Worm (Caenorhabditis elegans) whole organism, young adult: ENCODE results near the gene srd-46.
"Not testable (repeated sequence)": the region's sequence is repeated elsewhere in the genome, so short reads cannot be mapped to it uniquely, and the experiment has no call there.

Experiments used
- B0261.1 ChIP-seq: sonication (generic microtip); optimal IDR thresholded peaks from 2 replicates; lab custom pipeline; 2016; ENCODE audit warnings: mild to moderate bottlenecking, missing genetic modification characterization, moderate library complexity, missing compliant biosample characterization
- D2030.7 ChIP-seq: fragments of 200-800 bp; sonication (Bioruptor generic); IDR thresholded peaks from 2 replicates; pipeline ENCODE4 v1.3.6; 2022; ENCODE audit warnings: missing genetic modification reagents, missing genetic modification characterization, missing compliant biosample characterization
- F22D6.2 ChIP-seq: sonication (generic microtip); optimal IDR thresholded peaks from 2 replicates; lab custom pipeline; 2016; ENCODE audit warnings: mild to moderate bottlenecking, missing genetic modification characterization, missing compliant biosample characterization
- F39B2.1 ChIP-seq: fragments of 200-800 bp; sonication (Bioruptor generic); IDR thresholded peaks from 2 replicates; pipeline ENCODE4 v1.3.6; 2022; ENCODE audit warnings: missing genetic modification reagents, missing genetic modification characterization, missing compliant biosample characterization
- F57A8.1 ChIP-seq: fragments of 200-800 bp; sonication (Bioruptor generic); optimal IDR thresholded peaks from 2 replicates; lab custom pipeline; 2018; ENCODE audit warnings: mild to moderate bottlenecking, missing genetic modification characterization, moderate library complexity, missing compliant biosample characterization
- K11D2.4 ChIP-seq: fragments of 200-800 bp; sonication (Bioruptor generic); IDR thresholded peaks from 2 replicates; pipeline ENCODE4 v1.3.6; 2022; ENCODE audit warnings: missing genetic modification reagents, missing genetic modification characterization, missing compliant biosample characterization
- Y53F4B.3 ChIP-seq: fragments of 200-800 bp; sonication (Bioruptor generic); IDR thresholded peaks from 2 replicates; pipeline ENCODE4 v1.3.6; 2022; ENCODE audit warnings: missing genetic modification reagents, missing genetic modification characterization, missing compliant biosample characterization
- aptf-2 ChIP-seq: fragments of 200-800 bp; sonication (Bioruptor generic); conservative IDR thresholded peaks from 2 replicates; pipeline ENCODE4 v1.3.6; 2022; ENCODE audit warnings: missing genetic modification reagents, missing genetic modification characterization, missing compliant biosample characterization
- attf-3 ChIP-seq: fragments of 200-800 bp; sonication (Bioruptor generic); conservative IDR thresholded peaks from 2 replicates; pipeline ENCODE4 v1.3.6; 2022; ENCODE audit warnings: missing genetic modification reagents, missing genetic modification characterization, missing compliant biosample characterization
- attf-5 ChIP-seq: fragments of 200-800 bp; sonication (Bioruptor generic); optimal IDR thresholded peaks from 2 replicates; lab custom pipeline; 2018; ENCODE audit warnings: mild to moderate bottlenecking, missing genetic modification characterization, missing compliant biosample characterization
- ceh-27 ChIP-seq: fragments of 200-800 bp; sonication (Bioruptor generic); optimal IDR thresholded peaks from 2 replicates; lab custom pipeline; 2018; ENCODE audit warnings: mild to moderate bottlenecking, missing genetic modification characterization, moderate library complexity, missing compliant biosample characterization
- chd-7 ChIP-seq: sonication (generic microtip); optimal IDR thresholded peaks from 2 replicates; lab custom pipeline; 2016; ENCODE audit warnings: mild to moderate bottlenecking, missing genetic modification characterization, moderate library complexity, missing compliant biosample characterization
- efl-1 ChIP-seq: fragments of 150-350 bp; optimal IDR thresholded peaks from 2 replicates; lab custom pipeline; 2014; ENCODE audit warnings: missing biosample characterization, missing genetic modification reagents, missing genetic modification characterization
- fkh-3 ChIP-seq: sonication (generic microtip); optimal IDR thresholded peaks from 2 replicates; lab custom pipeline; 2016; ENCODE audit warnings: mild to moderate bottlenecking, missing genetic modification characterization, missing compliant biosample characterization
- gei-17 ChIP-seq: fragments of 200-800 bp; sonication (Bioruptor generic); optimal IDR thresholded peaks from 2 replicates; lab custom pipeline; 2018; ENCODE audit warnings: mild to moderate bottlenecking, missing genetic modification characterization, missing compliant biosample characterization
- hmg-1.2 ChIP-seq: fragments of 200-800 bp; sonication (Bioruptor generic); IDR thresholded peaks from 2 replicates; pipeline ENCODE4 v1.3.6; 2022; ENCODE audit warnings: missing genetic modification reagents, missing genetic modification characterization, missing compliant biosample characterization
- lag-1 ChIP-seq: fragments of 200-800 bp; sonication (Bioruptor generic); IDR thresholded peaks from 2 replicates; pipeline ENCODE4 v1.3.6; 2022; ENCODE audit warnings: missing genetic modification reagents, missing genetic modification characterization, missing compliant biosample characterization
- lin-26 ChIP-seq: fragments of 200-800 bp; sonication (Bioruptor generic); IDR thresholded peaks from 2 replicates; pipeline ENCODE4 v1.3.6; 2022; ENCODE audit warnings: missing genetic modification reagents, missing genetic modification characterization, missing compliant biosample characterization
- lin-35 ChIP-seq, 3 experiments: fragments of 150-350 bp in 2 of 3; sonication (generic microtip) in 1 of 3; optimal IDR thresholded peaks; 2 replicates each; lab custom pipeline; 2014 to 2018; ENCODE audit warnings: missing biosample characterization in 3 of 3, missing genetic modification characterization in 3 of 3, missing genetic modification reagents in 3 of 3
- lin-54 ChIP-seq: fragments of 200-800 bp; sonication (Bioruptor generic); optimal IDR thresholded peaks from 2 replicates; lab custom pipeline; 2018; ENCODE audit warnings: mild to moderate bottlenecking, missing genetic modification characterization, missing compliant biosample characterization
- madf-6 ChIP-seq: fragments of 200-800 bp; sonication (Bioruptor generic); IDR thresholded peaks from 2 replicates; pipeline ENCODE4 v1.3.6; 2022; ENCODE audit warnings: missing genetic modification reagents, missing genetic modification characterization, missing compliant biosample characterization
- madf-8 ChIP-seq: fragments of 200-800 bp; sonication (Bioruptor generic); conservative IDR thresholded peaks from 2 replicates; pipeline ENCODE4 v1.3.6; 2022; ENCODE audit warnings: missing genetic modification reagents, missing genetic modification characterization, missing compliant biosample characterization
- mxl-1 ChIP-seq: sonication (generic microtip); optimal IDR thresholded peaks from 2 replicates; lab custom pipeline; 2016; ENCODE audit warnings: missing genetic modification characterization, missing compliant biosample characterization
- rpc-1 ChIP-seq, 2 experiments: fragments of 150-350 bp in 1 of 2; sonication (generic microtip) in 1 of 2; optimal IDR thresholded peaks; 2 replicates each; lab custom pipeline; 2014 to 2018; ENCODE audit warnings: missing biosample characterization in 1 of 2, missing genetic modification characterization in 1 of 2, missing genetic modification reagents in 1 of 2, missing genotype in 1 of 2
- snpc-1.3 ChIP-seq: sonication (generic microtip); optimal IDR thresholded peaks from 2 replicates; lab custom pipeline; 2017; ENCODE audit warnings: missing genetic modification characterization, mild to moderate bottlenecking, missing compliant biosample characterization, antibody characterized with exemption, moderate library complexity, missing genotype, missing genetic modification reagents; ENCODE audit not compliant: insufficient read depth
- tbp1 ChIP-seq: fragments of 200-800 bp; sonication (Bioruptor generic); optimal IDR thresholded peaks from 2 replicates; lab custom pipeline; 2018; ENCODE audit warnings: mild to moderate bottlenecking, missing genetic modification characterization, missing compliant biosample characterization
- unc-62 ChIP-seq: fragments of 150-350 bp; optimal IDR thresholded peaks from 2 replicates; lab custom pipeline; 2014; ENCODE audit warnings: missing biosample characterization, missing genetic modification reagents, missing genetic modification characterization
- ztf-22 ChIP-seq: fragments of 200-800 bp; sonication (Bioruptor generic); optimal IDR thresholded peaks from 2 replicates; lab custom pipeline; 2018; ENCODE audit warnings: mild to moderate bottlenecking, missing genetic modification characterization, moderate library complexity, missing compliant biosample characterization
- ztf-28 ChIP-seq: fragments of 200-800 bp; sonication (Bioruptor generic); IDR thresholded peaks from 2 replicates; pipeline ENCODE4 v1.3.6; 2022; ENCODE audit warnings: missing genetic modification reagents, missing genetic modification characterization, missing compliant biosample characterization
- ztf-3 ChIP-seq: fragments of 200-800 bp; sonication (Bioruptor generic); optimal IDR thresholded peaks from 2 replicates; lab custom pipeline; 2018; ENCODE audit warnings: mild to moderate bottlenecking, missing genetic modification characterization, missing compliant biosample characterization

The srd-46 gene

DNA sequence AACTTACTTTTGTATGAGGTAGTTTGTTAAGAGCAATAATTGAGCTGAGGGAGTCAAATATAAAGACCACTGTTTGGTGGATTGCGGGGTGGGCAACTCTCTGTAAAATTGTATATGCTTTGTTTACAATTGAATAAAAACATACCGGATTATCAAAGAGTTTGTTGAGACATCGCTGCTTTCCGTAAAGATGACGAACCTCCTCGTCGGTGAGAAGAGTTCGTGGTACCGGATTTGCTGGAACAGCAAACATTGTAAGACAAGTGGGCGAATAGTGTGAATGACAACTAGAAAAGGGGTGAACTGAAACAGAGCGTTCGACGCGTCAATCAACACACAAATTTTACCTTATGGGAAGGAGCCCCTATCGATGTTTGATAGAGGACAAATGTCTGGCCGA lies 35.5 kb upstream of the srd-46 start, which contains the start of gene W06D11.2:
TSS of gene W06D11.2 (minus strand) at position 339 of the 400 bp plus-strand sequence.
- no peak for TF ChIP-seq gei-17 (GFP tag; lab: Kevin White, UChicago)
- TF ChIP-seq mxl-1 (tag; lab: Kevin White, UChicago) = no peak
- TF ChIP-seq lin-54 (GFP tag; lab: Kevin White, UChicago) = no peak
- no peak for TF ChIP-seq snpc-1.3
- TF ChIP-seq F39B2.1 = no peak
- no peak for TF ChIP-seq F57A8.1 (GFP tag; lab: Kevin White, UChicago)

DNA sequence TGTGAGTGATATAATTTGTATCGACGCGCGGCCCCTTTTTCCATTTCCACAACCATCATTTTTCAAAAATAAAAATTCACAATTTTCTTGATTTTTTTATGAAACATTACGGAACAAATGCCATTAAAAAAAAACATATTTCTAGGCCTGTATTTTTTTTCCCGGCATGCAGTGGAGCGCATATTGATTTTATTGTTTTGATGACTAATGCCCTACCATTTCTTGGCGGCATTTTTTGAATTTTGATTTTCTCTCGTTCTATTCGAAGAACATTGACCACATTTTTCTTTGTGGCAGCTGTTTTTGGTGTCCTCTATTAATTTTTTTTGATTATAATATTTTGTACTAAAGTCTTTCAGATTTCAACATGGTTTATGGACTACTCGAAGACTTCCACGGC lies 33.6 kb upstream of the srd-46 start, which contains the start of gene W06D11.3:
TSS of gene W06D11.3 (plus strand) at position 360 of the 400 bp plus-strand sequence.
- TF ChIP-seq ztf-22 (GFP tag; lab: Kevin White, UChicago) (no peak), lin-35 (GFP tag; optimal IDR thresholded peaks at IDR 0.05; lab: Kevin White, UChicago) (no peak), F22D6.2 (no peak), madf-8 (GFP tag; lab: Robert Waterston, UW) (peak; percentile 78), hmg-1.2 (GFP tag; lab: Robert Waterston, UW) (peak; percentile 26; the same call in 1 of the 2 replicates), ztf-3 (GFP tag; lab: Kevin White, UChicago) (no peak), attf-3 (no peak), attf-5 (GFP tag; lab: Kevin White, UChicago) (no peak), efl-1 (GFP tag; lab: Kevin White, UChicago) (peak; percentile 73), madf-6 (peak; percentile 69), Y53F4B.3 (GFP tag; lab: Robert Waterston, UW) (no peak), D2030.7 (GFP tag; lab: Robert Waterston, UW) (no peak), rpc-1 (optimal IDR thresholded peaks at IDR 0.05; lab: Kevin White, UChicago) (no peak), rpc-1 (tag; optimal IDR thresholded peaks at IDR 0.05; lab: Kevin White, UChicago) (no peak), unc-62 (GFP tag; lab: Kevin White, UChicago) (no peak), ceh-27 (GFP tag; lab: Kevin White, UChicago) (no peak)

ce11 chrX:12299834-12300233 lies 32.1 kb upstream of the srd-46 start, which contains the start of gene W06D11.5:
W06D11.5 (plus strand) TSS chrX:12300134.
- TF ChIP-seq fkh-3 (tag; lab: Kevin White, UChicago) = no peak
- TF ChIP-seq snpc-1.3 = no peak
- TF ChIP-seq aptf-2 (GFP tag; lab: Robert Waterston, UW) = no peak
- no peak for TF ChIP-seq lin-26 (GFP tag; lab: Robert Waterston, UW)

ce11 chrX:12302755-12303154 lies 29.1 kb upstream of the srd-46 start, which contains the start of gene dot-1.3:
dot-1.3 (minus strand) TSS chrX:12302855.
- TF ChIP-seq chd-7 (tag; lab: Kevin White, UChicago); ztf-28 (GFP tag; lab: Robert Waterston, UW); F39B2.1: not testable (repeated sequence)

DNA sequence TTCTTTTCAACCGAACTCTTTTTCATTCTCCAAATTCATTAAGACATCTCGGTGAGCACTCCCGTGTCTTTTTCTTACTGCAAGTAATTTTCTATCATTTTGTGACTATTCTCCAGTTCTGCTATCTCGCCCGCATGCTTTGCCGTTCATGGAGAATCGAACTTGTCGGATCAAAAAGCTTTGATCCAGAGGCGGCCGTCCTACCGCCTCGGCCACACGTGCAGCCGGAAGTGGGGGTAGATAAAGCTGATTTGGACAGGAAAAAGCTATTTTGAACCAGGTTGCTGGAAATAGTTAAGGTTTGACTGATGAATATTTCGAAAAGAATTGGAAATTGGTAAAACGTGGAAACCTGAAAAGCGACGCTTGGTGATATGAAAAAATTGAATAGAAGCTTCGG lies 27.7 kb upstream of the srd-46 start:
- TF ChIP-seq B0261.1 (tag; lab: Kevin White, UChicago) (peak; percentile 24), K11D2.4 (0 out of 2 replicates have a peak, but pooled peaks have one; percentile 64), tbp1 (peak; percentile 76), rpc-1 (optimal IDR thresholded peaks at IDR 0.05; lab: Kevin White, UChicago) (peak; percentile 34), rpc-1 (tag; optimal IDR thresholded peaks at IDR 0.05; lab: Kevin White, UChicago) (peak; percentile 68), lin-26 (GFP tag; lab: Robert Waterston, UW) (no peak), lag-1 (peak; percentile 72; the same call in 1 of the 2 replicates)
- TF ChIP-seq, all 124 proteins: peak for 5
